Worm (Caenorhabditis elegans): ENCODE measurements around the gene H05C05.4.

The H05C05.4 gene

ce11 chrIII:2952437-2952836 is 6.4 kb upstream of the H05C05.4 start:
- TF ChIP-seq dao-5 (tag; optimal IDR thresholded peaks at IDR 0.05) (no peak), him-1 (tag; optimal IDR thresholded peaks at IDR 0.05) (no peak), W03F9.2 (tag; optimal IDR thresholded peaks at IDR 0.05) (no peak)

- TF ChIP-seq W03F9.2 (tag; optimal IDR thresholded peaks at IDR 0.05) = no peak
- TF ChIP-seq him-1 (tag; optimal IDR thresholded peaks at IDR 0.05) = no peak
- TF ChIP-seq dao-5 (tag; optimal IDR thresholded peaks at IDR 0.05) = no peak
Measured at ce11 chrIII:2948310-2948961, 2.4 kb upstream of the H05C05.4 start.

- TF ChIP-seq him-1 (tag; optimal IDR thresholded peaks at IDR 0.05) = no peak
- no peak for TF ChIP-seq dao-5 (tag; optimal IDR thresholded peaks at IDR 0.05)
- TF ChIP-seq W03F9.2 (tag; optimal IDR thresholded peaks at IDR 0.05) = no peak
Measured at ce11 chrIII:2947251-2947650, 1.2 kb upstream of the H05C05.4 start.

- TF ChIP-seq him-1 (tag; optimal IDR thresholded peaks at IDR 0.05) = no peak
- TF ChIP-seq W03F9.2 (tag; optimal IDR thresholded peaks at IDR 0.05) = no peak
- TF ChIP-seq dao-5 (tag; optimal IDR thresholded peaks at IDR 0.05) = no peak
Measured at ce11 chrIII:2946626-2947168, 696 bp upstream of the H05C05.4 start, which contains the start of gene H05C05.1. Gene H05C05.1 (plus strand): TSS chrIII:2947118.

ce11 chrIII:2943995-2944394 is 2.0 kb downstream of the H05C05.4 start, which contains the start of gene R10F2.6:
Gene R10F2.6 (minus strand): TSS chrIII:2944095.
- TF ChIP-seq W03F9.2 (tag; optimal IDR thresholded peaks at IDR 0.05) (no peak), him-1 (tag; optimal IDR thresholded peaks at IDR 0.05) (no peak), dao-5 (tag; optimal IDR thresholded peaks at IDR 0.05) (no peak)

- TF ChIP-seq dao-5 (tag; optimal IDR thresholded peaks at IDR 0.05) (no peak), him-1 (tag; optimal IDR thresholded peaks at IDR 0.05) (no peak), W03F9.2 (tag; optimal IDR thresholded peaks at IDR 0.05) (no peak)
Measured at ce11 chrIII:2941578-2941977, 4.4 kb downstream of the H05C05.4 start.

- TF ChIP-seq dao-5 (tag; optimal IDR thresholded peaks at IDR 0.05) (no peak), W03F9.2 (tag; optimal IDR thresholded peaks at IDR 0.05) (no peak), him-1 (tag; optimal IDR thresholded peaks at IDR 0.05) (no peak)
Measured at ce11 chrIII:2937780-2938179, 8.2 kb downstream of the H05C05.4 start.

- TF ChIP-seq him-1 (tag; optimal IDR thresholded peaks at IDR 0.05) (no peak), dao-5 (tag; optimal IDR thresholded peaks at IDR 0.05) (no peak), W03F9.2 (tag; optimal IDR thresholded peaks at IDR 0.05) (no peak)
Measured at ce11 chrIII:2924658-2925057, 21.3 kb downstream of the H05C05.4 start, which contains the start of gene R10F2.5. Gene R10F2.5 (minus strand): TSS chrIII:2924758.

ce11 chrIII:2923012-2923411 is 23.0 kb downstream of the H05C05.4 start, which contains the start of gene R10F2.4:
Gene R10F2.4 (minus strand): TSS chrIII:2923112.
- TF ChIP-seq W03F9.2 (tag; optimal IDR thresholded peaks at IDR 0.05) (no peak), dao-5 (tag; optimal IDR thresholded peaks at IDR 0.05) (no peak), him-1 (tag; optimal IDR thresholded peaks at IDR 0.05) (no peak)

- TF ChIP-seq W03F9.2 (tag; optimal IDR thresholded peaks at IDR 0.05) (no peak), dao-5 (tag; optimal IDR thresholded peaks at IDR 0.05) (no peak), him-1 (tag; optimal IDR thresholded peaks at IDR 0.05) (no peak)
Measured at ce11 chrIII:2920866-2921265, 25.1 kb downstream of the H05C05.4 start.

- TF ChIP-seq him-1 (tag; optimal IDR thresholded peaks at IDR 0.05) (no peak), dao-5 (tag; optimal IDR thresholded peaks at IDR 0.05) (no peak), W03F9.2 (tag; optimal IDR thresholded peaks at IDR 0.05) (no peak)
Measured at ce11 chrIII:2920281-2920680, 25.7 kb downstream of the H05C05.4 start.

ce11 chrIII:2918655-2919054 is 27.3 kb downstream of the H05C05.4 start:
- TF ChIP-seq dao-5 (tag; optimal IDR thresholded peaks at IDR 0.05) = no peak
- TF ChIP-seq W03F9.2 (tag; optimal IDR thresholded peaks at IDR 0.05) = no peak
- TF ChIP-seq him-1 (tag; optimal IDR thresholded peaks at IDR 0.05) = no peak

ce11 chrIII:2914029-2914428 is 32.0 kb downstream of the H05C05.4 start:
- TF ChIP-seq him-1 (tag; optimal IDR thresholded peaks at IDR 0.05) (no peak), W03F9.2 (tag; optimal IDR thresholded peaks at IDR 0.05) (no peak), dao-5 (tag; optimal IDR thresholded peaks at IDR 0.05) (no peak)

ce11 chrIII:2912916-2913315 is 33.1 kb downstream of the H05C05.4 start:
- TF ChIP-seq dao-5 (tag; optimal IDR thresholded peaks at IDR 0.05) (no peak), W03F9.2 (tag; optimal IDR thresholded peaks at IDR 0.05) (no peak), him-1 (tag; optimal IDR thresholded peaks at IDR 0.05) (no peak)

ce11 chrIII:2910606-2911005 is 35.4 kb downstream of the H05C05.4 start, which contains the start of gene cdh-1:
Gene cdh-1 (plus strand): TSS chrIII:2910906.
- TF ChIP-seq dao-5 (tag; optimal IDR thresholded peaks at IDR 0.05) (no peak), him-1 (tag; optimal IDR thresholded peaks at IDR 0.05) (no peak), W03F9.2 (tag; optimal IDR thresholded peaks at IDR 0.05) (no peak)

All from whole organism, L4/young adult.